Worm (Caenorhabditis elegans): Measurements from ENCODE around the gene F31A3.5.

Gene F31A3.5

DNA sequence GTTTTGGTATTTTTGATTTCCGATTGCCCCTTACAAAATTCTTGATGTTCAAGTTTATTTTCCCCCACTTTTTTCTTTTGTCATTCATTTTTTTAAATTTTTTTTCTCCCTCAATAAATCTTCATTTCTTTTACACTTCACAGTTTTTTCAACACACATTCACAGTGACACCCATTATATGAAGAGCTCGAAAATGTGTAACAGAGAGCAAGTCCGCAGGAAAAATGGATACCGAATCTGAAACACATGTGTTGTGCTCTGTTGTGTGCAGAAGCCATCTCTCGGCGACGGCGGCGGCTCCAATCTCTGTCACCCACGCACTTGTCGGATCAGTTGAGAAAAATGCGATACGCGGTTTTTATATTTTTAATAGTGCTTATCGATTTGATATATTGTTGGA is 35.3 kb downstream of the F31A3.5 start, which contains the start of gene sup-10:
Gene sup-10, plus strand, starts transcription at position 277 of the 400 bp plus-strand sequence.
- TF ChIP-seq klf-2 (GFP tag; conservative IDR thresholded peaks at IDR 0.05) (no peak), T22C8.4 (GFP tag; IDR thresholded peaks at IDR 0.05) (no peak), tab-1 (GFP tag; IDR thresholded peaks at IDR 0.05) (no peak), ref-1 (GFP tag; conservative IDR thresholded peaks at IDR 0.05) (no peak), ztf-23 (GFP tag; IDR thresholded peaks at IDR 0.05) (no peak)

DNA sequence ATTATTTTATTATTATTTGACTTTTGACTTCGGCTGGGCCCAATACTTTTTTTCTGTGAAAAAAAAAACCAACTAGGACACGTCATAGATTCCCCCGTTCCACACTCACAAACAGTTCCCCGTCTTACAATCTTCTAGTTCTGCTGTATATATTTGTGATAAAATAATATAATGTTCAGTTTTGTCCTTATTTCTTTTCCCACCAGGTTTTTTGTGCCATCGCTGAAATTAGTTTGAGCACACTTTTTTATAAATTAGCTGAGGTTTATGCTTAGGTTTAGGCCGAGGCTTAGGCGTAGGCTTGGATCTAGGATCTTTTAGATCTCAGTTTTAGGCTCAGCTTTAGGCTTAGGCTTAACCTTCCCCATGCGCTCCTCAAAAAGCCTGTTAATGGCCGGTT is 36.0 kb downstream of the F31A3.5 start:
- no peak for TF ChIP-seq ztf-29 (GFP tag; IDR thresholded peaks at IDR 0.05)
- no peak for TF ChIP-seq T22C8.4 (GFP tag; IDR thresholded peaks at IDR 0.05)
- no peak for TF ChIP-seq ref-1 (GFP tag; conservative IDR thresholded peaks at IDR 0.05)
- TF ChIP-seq med-1 (GFP tag; optimal IDR thresholded peaks at IDR 0.05; ENCODE audit: insufficient read depth), result no peak
- TF ChIP-seq tab-1 (GFP tag; IDR thresholded peaks at IDR 0.05), result no peak
- no peak for TF ChIP-seq klf-2 (GFP tag; conservative IDR thresholded peaks at IDR 0.05)
- no peak for TF ChIP-seq flt-1 (GFP tag; IDR thresholded peaks at IDR 0.05)
- no peak for TF ChIP-seq cog-1 (tag; optimal IDR thresholded peaks at IDR 0.05)
- TF ChIP-seq ztf-23 (GFP tag; IDR thresholded peaks at IDR 0.05), result no peak

DNA sequence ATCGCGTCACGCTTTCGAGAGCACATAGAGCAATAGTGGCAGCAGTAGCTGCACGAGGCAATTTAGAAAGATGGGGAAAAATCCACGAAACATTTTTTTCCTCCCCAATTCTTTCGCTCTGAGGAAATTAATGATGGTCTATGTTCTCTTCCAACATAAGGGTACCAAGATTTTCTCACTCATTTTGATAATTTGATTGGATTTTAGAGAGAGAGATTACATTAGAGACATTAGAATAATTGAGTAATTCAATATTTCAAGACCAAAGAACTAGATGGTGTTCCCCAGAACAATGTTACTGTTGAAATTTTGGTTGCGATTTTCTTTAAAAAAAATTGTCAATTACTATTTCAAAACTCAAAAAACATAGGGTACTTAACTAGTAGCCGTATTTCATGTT is 42.0 kb downstream of the F31A3.5 start:
- TF ChIP-seq med-1 (GFP tag; optimal IDR thresholded peaks at IDR 0.05; ENCODE audit: insufficient read depth) (no peak), ztf-29 (GFP tag; IDR thresholded peaks at IDR 0.05) (no peak), ztf-23 (GFP tag; IDR thresholded peaks at IDR 0.05) (no peak)

DNA sequence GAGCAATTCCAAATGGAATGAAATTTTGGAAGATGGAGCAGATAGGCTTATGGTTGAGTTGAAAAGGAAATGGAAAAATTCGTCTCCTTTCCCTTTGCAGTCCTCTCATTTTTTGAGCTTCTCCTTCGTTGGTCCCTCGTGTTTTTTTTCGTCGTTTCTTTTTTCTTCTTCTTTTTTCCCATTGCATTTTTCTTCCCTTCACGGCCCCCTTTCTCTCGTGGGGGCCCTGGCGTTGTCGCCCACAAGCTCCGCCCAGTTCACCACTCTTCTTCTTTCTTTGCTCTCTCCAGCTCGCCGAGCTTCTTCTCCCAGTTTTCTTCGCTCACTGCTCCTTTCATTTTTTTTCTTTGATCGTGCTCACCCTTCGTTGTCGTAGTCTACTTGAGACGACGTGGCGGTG is 43.9 kb downstream of the F31A3.5 start:
- TF ChIP-seq ztf-29 (GFP tag; IDR thresholded peaks at IDR 0.05), result no peak
- no peak for TF ChIP-seq flt-1 (GFP tag; IDR thresholded peaks at IDR 0.05)
- TF ChIP-seq med-1 (GFP tag; optimal IDR thresholded peaks at IDR 0.05; ENCODE audit: insufficient read depth), result no peak
- no peak for TF ChIP-seq ref-1 (GFP tag; conservative IDR thresholded peaks at IDR 0.05)
- TF ChIP-seq cog-1 (tag; optimal IDR thresholded peaks at IDR 0.05), result no peak
- TF ChIP-seq klf-2 (GFP tag; conservative IDR thresholded peaks at IDR 0.05), result no peak
- TF ChIP-seq T22C8.4 (GFP tag; IDR thresholded peaks at IDR 0.05), result no peak
- no peak for TF ChIP-seq ztf-23 (GFP tag; IDR thresholded peaks at IDR 0.05)
- TF ChIP-seq tab-1 (GFP tag; IDR thresholded peaks at IDR 0.05), result no peak

DNA sequence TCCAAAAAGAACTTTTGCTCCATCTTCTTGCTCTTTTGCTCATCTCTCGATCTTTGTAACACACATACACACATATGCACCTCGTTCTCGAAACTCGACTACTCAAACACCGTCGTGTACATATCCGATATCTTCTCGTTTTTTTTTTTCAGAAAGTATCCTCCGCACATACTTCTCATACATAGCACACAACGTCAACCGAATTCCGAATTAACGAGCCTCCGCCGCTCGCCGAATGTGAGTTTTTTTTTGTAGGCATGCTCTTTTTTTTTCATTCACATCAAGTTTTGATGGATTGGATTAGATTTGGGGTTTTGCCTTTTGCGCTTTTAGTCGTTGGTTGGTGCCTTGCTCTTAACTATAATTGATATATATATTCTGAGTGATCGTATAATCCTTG is 45.1 kb downstream of the F31A3.5 start:
- no peak for TF ChIP-seq tab-1 (GFP tag; IDR thresholded peaks at IDR 0.05)
- TF ChIP-seq ref-1 (GFP tag; conservative IDR thresholded peaks at IDR 0.05), result no peak
- TF ChIP-seq ztf-29 (GFP tag; IDR thresholded peaks at IDR 0.05), result no peak
- no peak for TF ChIP-seq flt-1 (GFP tag; IDR thresholded peaks at IDR 0.05)
- no peak for TF ChIP-seq cog-1 (tag; optimal IDR thresholded peaks at IDR 0.05)
- TF ChIP-seq klf-2 (GFP tag; conservative IDR thresholded peaks at IDR 0.05), result no peak
- no peak for TF ChIP-seq med-1 (GFP tag; optimal IDR thresholded peaks at IDR 0.05; ENCODE audit: insufficient read depth)
- TF ChIP-seq ztf-23 (GFP tag; IDR thresholded peaks at IDR 0.05), result no peak
- TF ChIP-seq T22C8.4 (GFP tag; IDR thresholded peaks at IDR 0.05), result no peak

DNA sequence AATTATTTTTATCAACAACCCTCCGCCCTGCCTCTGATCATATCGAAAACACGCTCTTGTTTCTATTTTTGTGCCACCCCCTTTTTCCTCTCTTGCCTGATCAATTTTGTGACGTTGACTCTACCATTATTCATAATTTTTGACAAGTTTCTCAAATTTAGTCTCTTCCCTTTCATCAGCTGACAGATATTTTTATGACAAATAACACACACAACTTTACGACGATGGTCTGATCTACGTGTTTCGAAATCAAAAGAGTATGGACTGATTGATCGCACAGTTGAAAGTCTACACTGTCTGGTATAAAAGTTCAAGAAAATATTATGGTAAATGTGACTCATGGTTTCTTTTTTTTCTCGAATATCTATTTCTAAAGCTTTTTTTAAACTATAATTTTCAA is 45.5 kb downstream of the F31A3.5 start:
- TF ChIP-seq ztf-23 (GFP tag; IDR thresholded peaks at IDR 0.05), result no peak
- no peak for TF ChIP-seq ztf-29 (GFP tag; IDR thresholded peaks at IDR 0.05)
- TF ChIP-seq T22C8.4 (GFP tag; IDR thresholded peaks at IDR 0.05), result no peak
- no peak for TF ChIP-seq med-1 (GFP tag; optimal IDR thresholded peaks at IDR 0.05; ENCODE audit: insufficient read depth)
- TF ChIP-seq cog-1 (tag; optimal IDR thresholded peaks at IDR 0.05), result no peak
- no peak for TF ChIP-seq klf-2 (GFP tag; conservative IDR thresholded peaks at IDR 0.05)
- no peak for TF ChIP-seq flt-1 (GFP tag; IDR thresholded peaks at IDR 0.05)
- no peak for TF ChIP-seq tab-1 (GFP tag; IDR thresholded peaks at IDR 0.05)
- TF ChIP-seq ref-1 (GFP tag; conservative IDR thresholded peaks at IDR 0.05), result no peak

DNA sequence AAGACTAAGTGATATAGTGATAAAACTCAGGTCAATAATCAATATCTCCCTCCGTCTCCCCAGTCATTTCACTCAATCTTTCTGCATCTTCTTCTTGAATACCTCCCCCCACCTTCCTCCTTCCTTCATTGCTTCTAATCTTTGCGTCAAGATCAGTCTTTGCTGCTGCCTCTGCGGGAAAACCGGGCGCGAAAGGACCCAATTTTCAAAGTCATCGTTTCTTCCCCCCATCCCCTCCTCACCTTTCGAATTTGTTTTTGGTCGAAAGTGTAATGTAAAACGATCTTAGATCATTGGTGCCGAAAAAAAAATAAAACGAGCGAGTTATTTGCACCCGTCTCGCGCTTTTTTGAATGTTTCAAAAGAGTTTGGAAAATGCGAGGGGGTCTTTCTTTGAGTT is 46.5 kb downstream of the F31A3.5 start:
- TF ChIP-seq flt-1 (GFP tag; IDR thresholded peaks at IDR 0.05) (no peak), ztf-23 (GFP tag; IDR thresholded peaks at IDR 0.05) (no peak), med-1 (GFP tag; optimal IDR thresholded peaks at IDR 0.05; ENCODE audit: insufficient read depth) (no peak), T22C8.4 (GFP tag; IDR thresholded peaks at IDR 0.05) (no peak), klf-2 (GFP tag; conservative IDR thresholded peaks at IDR 0.05) (no peak), tab-1 (GFP tag; IDR thresholded peaks at IDR 0.05) (no peak), ref-1 (GFP tag; conservative IDR thresholded peaks at IDR 0.05) (no peak), cog-1 (tag; optimal IDR thresholded peaks at IDR 0.05) (no peak)

DNA sequence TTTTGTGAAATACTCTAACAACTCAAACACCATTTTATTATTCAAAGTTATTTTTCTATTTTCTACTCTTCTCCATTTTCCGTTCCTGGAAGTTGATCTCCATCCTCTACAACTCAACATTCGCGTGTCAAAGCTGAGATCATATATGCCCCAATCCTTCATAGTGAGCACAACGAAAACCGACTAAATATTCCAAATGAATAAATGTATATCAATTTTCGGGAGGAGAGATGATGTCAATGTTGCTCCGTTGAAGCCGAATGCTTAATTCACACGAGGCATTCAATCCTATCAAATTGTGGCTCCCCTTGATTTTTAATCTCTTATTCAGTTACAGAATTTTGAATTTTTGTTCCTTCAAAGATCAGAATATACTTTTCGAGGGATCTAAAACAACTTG is 46.9 kb downstream of the F31A3.5 start:
- TF ChIP-seq klf-2 (GFP tag; conservative IDR thresholded peaks at IDR 0.05) (no peak), ref-1 (GFP tag; conservative IDR thresholded peaks at IDR 0.05) (no peak), T22C8.4 (GFP tag; IDR thresholded peaks at IDR 0.05) (no peak), med-1 (GFP tag; optimal IDR thresholded peaks at IDR 0.05; ENCODE audit: insufficient read depth) (no peak), flt-1 (GFP tag; IDR thresholded peaks at IDR 0.05) (no peak), ztf-23 (GFP tag; IDR thresholded peaks at IDR 0.05) (no peak), tab-1 (GFP tag; IDR thresholded peaks at IDR 0.05) (no peak), cog-1 (tag; optimal IDR thresholded peaks at IDR 0.05) (no peak), ztf-29 (GFP tag; IDR thresholded peaks at IDR 0.05) (no peak)

DNA sequence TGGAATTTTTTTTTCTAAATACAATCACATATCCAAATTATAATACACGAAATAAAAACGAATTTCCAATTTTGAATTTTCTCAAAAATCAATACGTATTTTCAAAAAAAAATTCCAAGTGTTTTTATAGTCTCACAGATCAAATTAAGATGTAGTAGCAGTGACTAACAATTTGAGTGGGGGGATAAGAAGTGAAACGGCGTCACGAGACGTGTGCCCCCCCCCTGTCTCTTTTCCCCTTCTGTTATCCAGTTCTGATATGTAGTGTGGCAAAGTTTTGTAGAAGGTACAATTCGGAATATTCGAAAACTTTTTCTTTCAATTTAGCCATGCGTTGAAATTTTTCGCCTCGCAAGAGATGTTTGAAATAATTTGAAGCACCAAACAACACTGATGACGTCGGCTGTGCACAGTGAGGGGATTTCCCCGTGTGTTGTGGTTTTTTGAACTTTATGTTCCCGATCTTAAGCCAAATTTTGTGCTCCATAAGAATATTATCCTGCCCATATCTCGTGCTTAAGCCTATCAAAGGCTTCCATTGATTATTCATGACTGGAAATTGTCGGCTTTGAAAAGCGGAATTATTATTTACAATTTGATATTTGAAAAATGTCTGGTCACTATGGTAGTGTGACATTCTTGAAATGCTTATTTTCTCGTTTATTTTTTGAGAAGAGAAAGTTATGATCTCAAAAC is 48.1 kb downstream of the F31A3.5 start:
- TF ChIP-seq cog-1 (tag; optimal IDR thresholded peaks at IDR 0.05) (no peak), med-1 (GFP tag; optimal IDR thresholded peaks at IDR 0.05; ENCODE audit: insufficient read depth) (no peak), klf-2 (GFP tag; conservative IDR thresholded peaks at IDR 0.05) (no peak), T22C8.4 (GFP tag; IDR thresholded peaks at IDR 0.05) (no peak), flt-1 (GFP tag; IDR thresholded peaks at IDR 0.05) (no peak), ztf-23 (GFP tag; IDR thresholded peaks at IDR 0.05) (no peak), ztf-29 (GFP tag; IDR thresholded peaks at IDR 0.05) (no peak), tab-1 (GFP tag; IDR thresholded peaks at IDR 0.05) (no peak), ref-1 (GFP tag; conservative IDR thresholded peaks at IDR 0.05) (no peak)

DNA sequence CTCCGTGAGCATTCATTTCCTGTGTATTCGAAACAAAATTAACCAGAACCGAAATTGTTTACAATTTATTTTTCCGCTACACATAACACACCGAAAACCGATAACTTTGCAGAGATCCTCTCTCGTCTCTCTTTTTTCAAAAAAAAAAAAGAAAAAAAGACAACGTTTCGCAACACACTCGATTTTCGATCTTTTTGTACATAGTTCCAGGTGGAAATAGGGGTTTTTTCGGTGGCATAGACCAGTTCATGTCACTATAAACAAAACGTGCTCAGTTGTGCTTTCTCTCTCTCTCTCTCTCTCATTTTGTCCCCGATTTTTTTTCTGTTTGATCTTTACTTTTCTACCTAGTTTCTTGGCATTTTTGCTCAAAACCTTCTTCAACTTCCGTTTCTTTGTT is 49.0 kb downstream of the F31A3.5 start:
- TF ChIP-seq klf-2 (GFP tag; conservative IDR thresholded peaks at IDR 0.05) (no peak), ztf-23 (GFP tag; IDR thresholded peaks at IDR 0.05) (0 out of 2 replicates have a peak, but pooled peaks have one; percentile 42), T22C8.4 (GFP tag; IDR thresholded peaks at IDR 0.05) (no peak), flt-1 (GFP tag; IDR thresholded peaks at IDR 0.05) (no peak), cog-1 (tag; optimal IDR thresholded peaks at IDR 0.05) (no peak)

All from whole organism, midembryonic.